Worm (Caenorhabditis elegans) whole organism, young adult: ENCODE measurements around the gene bcl-11.

Experiments
- B0336.3 ChIP-seq: fragments of 200-800 bp; sonication (Bioruptor generic); IDR thresholded peaks from 2 replicates; pipeline ENCODE4 v1.3.6; 2022; ENCODE audit warnings: missing genetic modification characterization, missing compliant biosample characterization
- C06A6.2 ChIP-seq: fragments of 200-800 bp; sonication (Bioruptor generic); conservative IDR thresholded peaks from 2 replicates; pipeline ENCODE4 v1.3.6; 2022; ENCODE audit warnings: missing genetic modification characterization, missing compliant biosample characterization
- F22D6.2 ChIP-seq: sonication (generic microtip); optimal IDR thresholded peaks from 2 replicates; lab custom pipeline; 2016; ENCODE audit warnings: mild to moderate bottlenecking, missing genetic modification characterization, missing compliant biosample characterization
- F57A8.1 ChIP-seq: fragments of 200-800 bp; sonication (Bioruptor generic); optimal IDR thresholded peaks from 2 replicates; lab custom pipeline; 2018; ENCODE audit warnings: mild to moderate bottlenecking, missing genetic modification characterization, moderate library complexity, missing compliant biosample characterization
- Y56A3A.18 ChIP-seq: fragments of 200-800 bp; sonication (Bioruptor generic); IDR thresholded peaks from 2 replicates; pipeline ENCODE4 v1.3.6; 2022; ENCODE audit warnings: missing genetic modification reagents, missing genetic modification characterization, missing compliant biosample characterization
- atf-7 ChIP-seq: sonication (generic microtip); optimal IDR thresholded peaks from 2 replicates; lab custom pipeline; 2017; ENCODE audit warnings: mild to moderate bottlenecking, missing genetic modification characterization, missing compliant biosample characterization
- attf-3 ChIP-seq: fragments of 200-800 bp; sonication (Bioruptor generic); conservative IDR thresholded peaks from 2 replicates; pipeline ENCODE4 v1.3.6; 2022; ENCODE audit warnings: missing genetic modification reagents, missing genetic modification characterization, missing compliant biosample characterization
- attf-5 ChIP-seq: fragments of 200-800 bp; sonication (Bioruptor generic); optimal IDR thresholded peaks from 2 replicates; lab custom pipeline; 2018; ENCODE audit warnings: mild to moderate bottlenecking, missing genetic modification characterization, missing compliant biosample characterization
- ceh-27 ChIP-seq: fragments of 200-800 bp; sonication (Bioruptor generic); optimal IDR thresholded peaks from 2 replicates; lab custom pipeline; 2018; ENCODE audit warnings: mild to moderate bottlenecking, missing genetic modification characterization, moderate library complexity, missing compliant biosample characterization
- ceh-58 ChIP-seq: fragments of 200-800 bp; sonication (Bioruptor generic); IDR thresholded peaks from 2 replicates; pipeline ENCODE4 v1.3.6; 2022; ENCODE audit warnings: missing genetic modification characterization, missing compliant biosample characterization
- dpl-1 ChIP-seq: fragments of 150-350 bp; optimal IDR thresholded peaks from 2 replicates; lab custom pipeline; 2014; ENCODE audit warnings: missing biosample characterization, missing genetic modification reagents, missing genetic modification characterization
- egl-18 ChIP-seq: fragments of 200-800 bp; sonication (Bioruptor generic); IDR thresholded peaks from 2 replicates; pipeline ENCODE4 v1.3.6; 2022; ENCODE audit warnings: missing genetic modification reagents, missing genetic modification characterization, missing compliant biosample characterization
- egl-44 ChIP-seq: fragments of 200-800 bp; sonication (Bioruptor generic); IDR thresholded peaks from 2 replicates; pipeline ENCODE4 v1.3.6; 2022; ENCODE audit warnings: missing genetic modification reagents, missing genetic modification characterization, missing compliant biosample characterization
- him-1 ChIP-seq: sonication (generic microtip); optimal IDR thresholded peaks from 2 replicates; lab custom pipeline; 2016; ENCODE audit warnings: missing genotype, missing genetic modification reagents, missing genetic modification characterization, missing compliant biosample characterization
- lin-40 ChIP-seq: sonication (generic microtip); optimal IDR thresholded peaks from 2 replicates; lab custom pipeline; 2016; ENCODE audit warnings: missing genetic modification characterization, mild to moderate bottlenecking, missing compliant biosample characterization, missing genotype, missing genetic modification reagents
- lsl-1 ChIP-seq: fragments of 200-800 bp; sonication (Bioruptor generic); optimal IDR thresholded peaks from 2 replicates; lab custom pipeline; 2018; ENCODE audit warnings: mild to moderate bottlenecking, missing genetic modification characterization, moderate library complexity, missing compliant biosample characterization
- madf-6 ChIP-seq: fragments of 200-800 bp; sonication (Bioruptor generic); IDR thresholded peaks from 2 replicates; pipeline ENCODE4 v1.3.6; 2022; ENCODE audit warnings: missing genetic modification reagents, missing genetic modification characterization, missing compliant biosample characterization
- nhr-120 ChIP-seq: fragments of 200-800 bp; sonication (Bioruptor generic); IDR thresholded peaks from 2 replicates; pipeline ENCODE4 v1.3.6; 2022; ENCODE audit warnings: missing genetic modification characterization, missing compliant biosample characterization
- nhr-80 ChIP-seq: sonication (generic microtip); optimal IDR thresholded peaks from 2 replicates; lab custom pipeline; 2016; ENCODE audit warnings: missing genetic modification characterization, missing compliant biosample characterization
- snpc-3.4 ChIP-seq: sonication (generic microtip); optimal IDR thresholded peaks from 2 replicates; lab custom pipeline; 2017; ENCODE audit warnings: missing genetic modification characterization, mild to moderate bottlenecking, missing compliant biosample characterization, antibody characterized with exemption, moderate library complexity, missing genotype, missing genetic modification reagents
- snpc-4 ChIP-seq, 5 experiments: fragments of 150-350 bp in 1 of 5; sonication (generic microtip) in 4 of 5; optimal IDR thresholded peaks; 2 replicates each; lab custom pipeline; 2014 to 2018; ENCODE audit warnings: missing genetic modification characterization in 5 of 5, missing biosample characterization in 3 of 5, antibody characterized with exemption in 2 of 5, mild to moderate bottlenecking in 2 of 5, missing compliant biosample characterization in 2 of 5, missing genotype in 2 of 5, moderate library complexity in 2 of 5, missing genetic modification reagents in 1 of 5
- tbp1 ChIP-seq: fragments of 200-800 bp; sonication (Bioruptor generic); optimal IDR thresholded peaks from 2 replicates; lab custom pipeline; 2018; ENCODE audit warnings: mild to moderate bottlenecking, missing genetic modification characterization, missing compliant biosample characterization
- unc-62 ChIP-seq: fragments of 150-350 bp; optimal IDR thresholded peaks from 2 replicates; lab custom pipeline; 2014; ENCODE audit warnings: missing biosample characterization, missing genetic modification reagents, missing genetic modification characterization
- ztf-6 ChIP-seq: fragments of 200-800 bp; sonication (Bioruptor generic); IDR thresholded peaks from 2 replicates; pipeline ENCODE4 v1.3.6; 2022; ENCODE audit warnings: missing genetic modification reagents, missing genetic modification characterization, missing compliant biosample characterization

The bcl-11 gene

DNA sequence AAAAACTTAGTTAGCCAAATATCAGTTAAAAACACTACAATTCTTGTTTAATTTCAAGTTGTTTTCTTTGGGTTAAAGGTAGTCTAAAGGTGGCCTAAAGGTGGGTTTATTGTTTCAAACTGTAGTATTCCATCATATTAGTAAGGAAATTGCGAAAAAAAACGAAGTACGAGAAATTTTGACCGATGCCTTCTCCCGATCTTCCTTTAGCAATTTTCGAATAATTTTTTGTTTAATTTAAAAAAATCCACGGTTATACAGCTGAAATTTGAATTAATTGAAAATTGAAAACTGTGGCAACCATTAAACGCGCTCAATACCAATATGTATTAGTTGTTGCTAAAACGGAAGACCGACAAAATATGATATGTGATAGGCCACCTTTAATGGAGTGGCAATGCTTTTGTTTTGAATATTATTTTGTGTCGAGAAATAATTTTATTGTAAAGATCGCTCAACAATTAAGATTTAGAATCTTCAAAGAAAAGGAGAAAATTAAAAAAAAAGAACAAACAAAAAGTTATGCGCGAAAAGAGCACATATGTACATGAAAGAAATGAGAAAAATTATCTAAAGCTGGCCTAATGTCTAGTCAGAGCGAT lies 45.2 kb downstream of the bcl-11 start (continued):
- TF ChIP-seq snpc-3.4 (tag; lab: Kevin White, UChicago) (no peak), him-1 (tag; lab: Kevin White, UChicago) (no peak), F22D6.2 (no peak), attf-3 (GFP tag; lab: Robert Waterston, UW) (no peak), C06A6.2 (0 out of 2 replicates have a peak, but pooled peaks have one; percentile 28), Y56A3A.18 (GFP tag; lab: Robert Waterston, UW) (0 out of 2 replicates have a peak, but pooled peaks have one; percentile 10), madf-6 (GFP tag; lab: Robert Waterston, UW) (0 out of 2 replicates have a peak, but pooled peaks have one; percentile 7), lsl-1 (GFP tag; lab: Kevin White, UChicago) (no peak), ceh-58 (no peak), B0336.3 (GFP tag; lab: Robert Waterston, UW) (0 out of 2 replicates have a peak, but pooled peaks have one; percentile 33), egl-18 (GFP tag; lab: Robert Waterston, UW) (no peak), ztf-6 (GFP tag; lab: Robert Waterston, UW) (no peak), nhr-80 (tag; lab: Kevin White, UChicago) (peak; percentile 24), egl-44 (GFP tag; lab: Robert Waterston, UW) (no peak), ceh-27 (GFP tag; lab: Kevin White, UChicago) (no peak), dpl-1 (GFP tag; lab: Kevin White, UChicago) (no peak), F57A8.1 (no peak), tbp1 (GFP tag; lab: Kevin White, UChicago) (no peak)

DNA sequence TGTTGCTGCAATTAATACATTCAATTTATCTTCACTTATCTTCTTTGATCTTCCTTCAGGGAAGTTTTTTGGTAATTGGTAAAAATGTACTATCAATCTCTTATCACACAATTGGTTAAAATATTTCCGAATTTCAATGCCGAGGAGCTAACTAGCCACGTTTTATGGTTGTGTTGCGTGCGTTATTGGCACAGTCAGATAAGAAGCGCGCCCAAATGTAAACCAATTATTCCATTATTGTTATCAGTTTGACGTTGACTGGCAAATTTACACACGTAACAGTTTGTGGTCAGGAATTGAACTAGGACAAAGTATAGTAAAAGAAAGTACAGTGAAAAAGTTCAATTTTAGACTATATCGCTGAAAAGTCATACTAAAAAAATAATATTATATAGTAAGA lies 51.8 kb downstream of the bcl-11 start:
- TF ChIP-seq lin-40 (tag; lab: Kevin White, UChicago) (no peak), nhr-120 (GFP tag; lab: Robert Waterston, UW) (no peak), nhr-80 (tag; lab: Kevin White, UChicago) (peak; percentile 41)

DNA sequence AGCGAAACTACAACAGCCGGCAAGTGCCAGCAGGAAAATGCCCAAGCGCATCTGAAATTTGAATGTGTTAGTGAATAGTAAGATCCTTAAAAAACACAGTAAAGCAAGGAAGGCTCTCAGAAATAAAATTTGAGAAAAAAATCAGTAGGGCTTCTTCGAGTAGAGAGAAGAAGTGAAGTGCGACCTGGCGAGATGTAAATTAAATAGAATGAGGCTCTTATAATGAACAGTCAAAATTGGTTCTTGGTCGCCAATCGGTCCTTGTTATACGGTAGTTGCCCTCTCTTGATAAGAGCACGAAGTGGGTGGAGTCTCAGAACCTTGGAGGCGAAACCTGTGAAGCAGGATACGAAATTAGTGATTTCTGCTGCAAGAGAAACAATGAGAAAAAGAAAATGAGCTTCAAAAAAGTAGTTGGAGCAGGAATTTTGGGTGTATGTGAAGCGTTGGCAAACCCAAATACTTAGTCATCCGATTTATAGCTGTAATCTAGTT lies 53.0 kb downstream of the bcl-11 start, which contains the start of gene bcf-1:
Gene bcf-1, minus strand, starts transcription at position 51 of the 495 bp plus-strand sequence.
- TF ChIP-seq nhr-80 (tag; lab: Kevin White, UChicago) (peak; percentile 70), unc-62 (GFP tag; lab: Kevin White, UChicago) (no peak)

DNA sequence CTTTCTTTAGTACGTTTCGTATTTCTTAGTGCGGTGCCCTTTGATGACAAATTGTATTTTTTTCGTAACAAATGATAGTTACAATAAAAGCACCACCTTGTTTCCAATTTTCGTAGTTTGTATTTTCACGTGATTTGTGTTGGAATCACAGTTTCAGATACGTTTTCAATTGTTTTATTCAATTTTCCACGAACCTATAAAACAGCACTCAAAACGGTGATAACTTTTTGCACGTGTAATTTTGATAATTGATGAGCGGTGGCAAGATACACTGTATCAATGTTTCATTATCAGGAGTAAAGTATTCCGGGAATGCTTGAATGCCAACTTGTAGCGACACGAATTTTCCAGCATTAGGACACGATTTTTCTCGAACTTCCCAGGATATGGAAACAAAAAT lies 55.3 kb downstream of the bcl-11 start:
- TF ChIP-seq atf-7 (peak; percentile 45), snpc-4 (GFP tag; optimal IDR thresholded peaks at IDR 0.05; lab: Kevin White, UChicago) (no peak), snpc-4 (tag; optimal IDR thresholded peaks at IDR 0.05; lab: Kevin White, UChicago) (no peak), nhr-80 (tag; lab: Kevin White, UChicago) (peak; percentile 74), attf-5 (GFP tag; lab: Kevin White, UChicago) (no peak)
